Fruit fly (Drosophila melanogaster): Measurements from ENCODE around the gene Meics.

Meics gene

dm6 chr3L:13928769-13929594, 35.5 kb downstream of the Meics start, which contains the start of the genes CG8833 and DCTN1-p150 (continued):
- TF ChIP-seq Scr (GFP tag; IDR thresholded peaks at IDR 0.05; ENCODE audit: partially characterized antibody) (peak; percentile 63), CG34224 (GFP tag; IDR thresholded peaks at IDR 0.05; ENCODE audit: partially characterized antibody) (no peak), CG17829 (tag; optimal IDR thresholded peaks at IDR 0.05) (peak; percentile 21), CG12236 (GFP tag; optimal IDR thresholded peaks at IDR 0.05) (no peak), CoRest (tag; optimal IDR thresholded peaks at IDR 0.05) (peak; percentile 71), Dref (GFP tag; IDR thresholded peaks at IDR 0.05) (peak; percentile 35; the same call in 1 of the 2 replicates), CG2712 (tag; optimal IDR thresholded peaks at IDR 0.05) (peak; percentile 59), CG7786 (GFP tag; optimal IDR thresholded peaks at IDR 0.05) (peak; percentile 51), CG12942 (GFP tag; optimal IDR thresholded peaks at IDR 0.05) (peak; percentile 28), CG5245 (GFP tag; optimal IDR thresholded peaks at IDR 0.05) (peak; percentile 16), CG3163 (GFP tag; optimal IDR thresholded peaks at IDR 0.05) (no peak), ERR (GFP tag; optimal IDR thresholded peaks at IDR 0.05) (no peak), bsh (GFP tag; optimal IDR thresholded peaks at IDR 0.05) (peak in 1 of 2 experiments; percentile 2), MESR4 (GFP tag; optimal IDR thresholded peaks at IDR 0.05) (peak; percentile 64), esg (GFP tag; conservative IDR thresholded peaks at IDR 0.05) (peak; percentile 43; the same call in 1 of the 2 replicates), Gug (GFP tag; IDR thresholded peaks at IDR 0.05) (peak; percentile 43; the same call in 1 of the 4 replicates), CG9437 (GFP tag; optimal IDR thresholded peaks at IDR 0.05) (peak; percentile 2), vnd (GFP tag; IDR thresholded peaks at IDR 0.05; ENCODE audit: partially characterized antibody) (peak; percentile 18; the same call in 1 of the 3 replicates), HLH3B (GFP tag; IDR thresholded peaks at IDR 0.05) (peak; percentile 19; the same call in 1 of the 2 replicates), D (optimal IDR thresholded peaks at IDR 0.05) (no peak), D (GFP tag; optimal IDR thresholded peaks at IDR 0.05) (no peak), pan (optimal IDR thresholded peaks at IDR 0.05) (no peak), pan (GFP tag; optimal IDR thresholded peaks at IDR 0.05 in 1 of 2, IDR thresholded peaks at IDR 0.05 in 1 of 2) (peak in 1 of 2 experiments; percentile 36), slbo (GFP tag; IDR thresholded peaks at IDR 0.05) (peak; percentile 80), Aef1 (GFP tag; IDR thresholded peaks at IDR 0.05) (peak; percentile 36; the same call in 1 of the 3 replicates), chn (GFP tag; optimal IDR thresholded peaks at IDR 0.05) (peak; percentile 32), Sry-β (GFP tag; optimal IDR thresholded peaks at IDR 0.05) (peak; percentile 67)

- TF ChIP-seq Myb (GFP tag; optimal IDR thresholded peaks at IDR 0.05) (no peak), ranshi (GFP tag; IDR thresholded peaks at IDR 0.05) (peak; percentile 51; the same call in 1 of the 2 replicates), HHEX (GFP tag; optimal IDR thresholded peaks at IDR 0.05) (no peak), CG13123 (GFP tag; optimal IDR thresholded peaks at IDR 0.05) (no peak), knrl (GFP tag; IDR thresholded peaks at IDR 0.05; ENCODE audit: partially characterized antibody) (no peak), ase (GFP tag; IDR thresholded peaks at IDR 0.05) (no peak), Atf6 (GFP tag; IDR thresholded peaks at IDR 0.05) (0 out of 2 replicates have a peak, but pooled peaks have one; percentile 50), MESR4 (GFP tag; optimal IDR thresholded peaks at IDR 0.05) (no peak), Sry-δ (GFP tag; optimal IDR thresholded peaks at IDR 0.05) (no peak), CG4360 (GFP tag; IDR thresholded peaks at IDR 0.05) (peak; percentile 93), chm (GFP tag; IDR thresholded peaks at IDR 0.05) (peak; percentile 12; the same call in 1 of the 2 replicates), CG14667 (GFP tag; IDR thresholded peaks at IDR 0.05) (no peak), CG6654 (GFP tag; optimal IDR thresholded peaks at IDR 0.05) (no peak), prd (optimal IDR thresholded peaks at IDR 0.05) (no peak), prd (GFP tag; IDR thresholded peaks at IDR 0.05) (no peak), dmrt11E (tag; optimal IDR thresholded peaks at IDR 0.05) (no peak), fd102C (GFP tag; optimal IDR thresholded peaks at IDR 0.05) (no peak), CG14965 (GFP tag; optimal IDR thresholded peaks at IDR 0.05; ENCODE audit: borderline replicate concordance) (no peak), CG6175 (GFP tag; IDR thresholded peaks at IDR 0.05) (no peak), abd-A (tag; optimal IDR thresholded peaks at IDR 0.05) (no peak), gt (GFP tag; IDR thresholded peaks at IDR 0.05) (no peak), otp (GFP tag; IDR thresholded peaks at IDR 0.05) (0 out of 3 replicates have a peak, but pooled peaks have one; percentile 31), CG14441 (GFP tag; IDR thresholded peaks at IDR 0.05) (no peak)
These were observed 39.3 kb downstream of the Meics start, which contains the start of gene Rgl for dm6 chr3L:13925117-13925726. Gene Rgl, minus strand, starts transcription at chr3L:13925335.

All from whole organism, embryonic.